Fruit fly (Drosophila melanogaster): ENCODE data around the gene FucT6.

The FucT6 gene

dm6 chrX:11685918-11686640 is 23.7 kb downstream of the FucT6 start (continued):
- TF ChIP-seq sim (GFP tag; IDR thresholded peaks at IDR 0.05) (no peak), Doc3 (GFP tag; IDR thresholded peaks at IDR 0.05; ENCODE audit: partially characterized antibody) (peak; percentile 15; the same call in 1 of the 3 replicates), ttk (GFP tag; IDR thresholded peaks at IDR 0.05) (no peak), Taf1 (GFP tag; IDR thresholded peaks at IDR 0.05) (no peak), CG10274 (GFP tag; optimal IDR thresholded peaks at IDR 0.05) (no peak), ci (GFP tag; IDR thresholded peaks at IDR 0.05) (peak; percentile 59; the same call in 2 of the 3 replicates), CG15514 (GFP tag; optimal IDR thresholded peaks at IDR 0.05) (peak; percentile 63), CG17328 (GFP tag; IDR thresholded peaks at IDR 0.05) (0 out of 2 replicates have a peak, but pooled peaks have one; percentile 4), CG3407 (GFP tag; optimal IDR thresholded peaks at IDR 0.05) (no peak), CG2116 (GFP tag; optimal IDR thresholded peaks at IDR 0.05) (no peak), CG4820 (GFP tag; optimal IDR thresholded peaks at IDR 0.05) (no peak), nerfin-1 (tag; optimal IDR thresholded peaks at IDR 0.05) (peak; percentile 15), Abd-B (GFP tag; optimal IDR thresholded peaks at IDR 0.05) (no peak), wdn (GFP tag; IDR thresholded peaks at IDR 0.05) (no peak), CG6254 (GFP tag; optimal IDR thresholded peaks at IDR 0.05) (peak; percentile 5), CG7987 (GFP tag; optimal IDR thresholded peaks at IDR 0.05) (peak; percentile 65), CG2199 (GFP tag; IDR thresholded peaks at IDR 0.05) (no peak), Ravus (GFP tag; IDR thresholded peaks at IDR 0.05) (no peak; the same call in 1 of the 2 replicates), CG8089 (GFP tag; optimal IDR thresholded peaks at IDR 0.05) (no peak), kay (GFP tag; optimal IDR thresholded peaks at IDR 0.05) (no peak), sd (tag; optimal IDR thresholded peaks at IDR 0.05) (peak; percentile 3), lov (optimal IDR thresholded peaks at IDR 0.05) (no peak), lov (GFP tag; IDR thresholded peaks at IDR 0.05) (no peak), toy (GFP tag; IDR thresholded peaks at IDR 0.05) (no peak), Drgx (GFP tag; IDR thresholded peaks at IDR 0.05) (peak; percentile 11; the same call in 1 of the 2 replicates), CG6791 (GFP tag; IDR thresholded peaks at IDR 0.05; ENCODE audit: partially characterized antibody) (no peak), sc (optimal IDR thresholded peaks at IDR 0.05) (no peak), sc (GFP tag; optimal IDR thresholded peaks at IDR 0.05) (no peak), CG1602 (GFP tag; optimal IDR thresholded peaks at IDR 0.05) (no peak), gfzf (GFP tag; optimal IDR thresholded peaks at IDR 0.05) (no peak), zen (tag; optimal IDR thresholded peaks at IDR 0.05) (no peak), peb (GFP tag; IDR thresholded peaks at IDR 0.05) (no peak), Dp (GFP tag; optimal IDR thresholded peaks at IDR 0.05) (no peak), vfl (GFP tag; optimal IDR thresholded peaks at IDR 0.05) (no peak), knrl (GFP tag; IDR thresholded peaks at IDR 0.05; ENCODE audit: partially characterized antibody) (no peak), sens-2 (GFP tag; IDR thresholded peaks at IDR 0.05) (no peak), CG34376 (GFP tag; optimal IDR thresholded peaks at IDR 0.05) (peak; percentile 80), ftz-f1 (GFP tag; optimal IDR thresholded peaks at IDR 0.05) (peak; percentile 4), CG16863 (GFP tag; optimal IDR thresholded peaks at IDR 0.05) (peak; percentile 7), CG17359 (tag; optimal IDR thresholded peaks at IDR 0.05) (peak; percentile 44), CG42726 (GFP tag; IDR thresholded peaks at IDR 0.05; ENCODE audit: partially characterized antibody) (no peak), CG8281 (tag; optimal IDR thresholded peaks at IDR 0.05) (peak; percentile 93), Hr3 (GFP tag; optimal IDR thresholded peaks at IDR 0.05) (no peak), CG2712 (tag; optimal IDR thresholded peaks at IDR 0.05) (no peak), CG9609 (GFP tag; optimal IDR thresholded peaks at IDR 0.05) (no peak), schlank (tag; optimal IDR thresholded peaks at IDR 0.05) (peak; percentile 26), Nf-YC (tag; optimal IDR thresholded peaks at IDR 0.05) (peak; percentile 40), dm (GFP tag; optimal IDR thresholded peaks at IDR 0.05) (no peak), maf-S (GFP tag; optimal IDR thresholded peaks at IDR 0.05) (no peak), Bgb (GFP tag; IDR thresholded peaks at IDR 0.05; ENCODE audit: partially characterized antibody) (no peak; the same call in 1 of the 2 replicates)

All from whole organism, embryonic.